Worm (Caenorhabditis elegans): ENCODE results near the gene K08E7.5.

- no peak for TF ChIP-seq unc-62 (GFP tag; optimal IDR thresholded peaks at IDR 0.05)
- no peak for TF ChIP-seq ceh-83 (GFP tag; optimal IDR thresholded peaks at IDR 0.05)
- peak; percentile 46 for TF ChIP-seq ces-1 (GFP tag; optimal IDR thresholded peaks at IDR 0.05)
- no peak for TF ChIP-seq nhr-28 (tag; optimal IDR thresholded peaks at IDR 0.05)
- TF ChIP-seq ceh-39 (tag; optimal IDR thresholded peaks at IDR 0.05) = no peak
- TF ChIP-seq lsy-2 (tag; optimal IDR thresholded peaks at IDR 0.05) = no peak
- no peak for TF ChIP-seq lin-32 (GFP tag; optimal IDR thresholded peaks at IDR 0.05)
Observed at ce11 chrIV:12583181-12583580, 10.0 kb downstream of the K08E7.5 start.
